Fruit fly (Drosophila melanogaster) whole organism, embryonic: ENCODE measurements around the gene CG15213.

Experiments used
- ATbp ChIP-seq: fragments of 200-800 bp; sonication (Bioruptor generic); optimal IDR thresholded peaks from 2 replicates; lab custom pipeline; 2017; ENCODE audit warnings: missing biosample characterization, mild to moderate bottlenecking, missing genetic modification characterization, missing genetic modification reagents
- Adf1 ChIP-seq: fragments of 200-800 bp; sonication (Bioruptor generic); IDR thresholded peaks from 2 replicates; pipeline ENCODE4 v1.3.6; 2022; ENCODE audit warnings: missing biosample characterization, missing genetic modification characterization
- CG10543 ChIP-seq: fragments of 200-800 bp; sonication (Bioruptor generic); optimal IDR thresholded peaks from 3 replicates; lab custom pipeline; 2017; ENCODE audit warnings: missing biosample characterization, mild to moderate bottlenecking, missing genetic modification characterization, moderate library complexity
- CG11247 ChIP-seq: fragments of 200-800 bp; sonication (Bioruptor generic); IDR thresholded peaks from 2 replicates; pipeline ENCODE4 v1.3.6; 2022; ENCODE audit warnings: missing biosample characterization, missing genetic modification characterization
- CG14014 ChIP-seq: fragments of 200-800 bp; sonication (Bioruptor generic); IDR thresholded peaks from 2 replicates; pipeline ENCODE4 v1.3.6; 2022; ENCODE audit warnings: missing biosample characterization, missing genetic modification characterization
- CG16813 ChIP-seq: fragments of 200-800 bp; sonication (Bioruptor generic); IDR thresholded peaks from 3 replicates; pipeline ENCODE4 v1.3.6; 2022; ENCODE audit warnings: missing biosample characterization, missing genetic modification characterization; ENCODE audit not compliant: partially characterized antibody
- CG2120 ChIP-seq: fragments of 200-800 bp; sonication (Bioruptor generic); optimal IDR thresholded peaks from 3 replicates; lab custom pipeline; 2016; ENCODE audit warnings: missing biosample characterization, missing genetic modification characterization
- CG2202 ChIP-seq: fragments of 200-800 bp; sonication (Bioruptor generic); optimal IDR thresholded peaks from 2 replicates; lab custom pipeline; 2018; ENCODE audit warnings: missing biosample characterization, mild to moderate bottlenecking, missing genetic modification characterization
- CG2678 ChIP-seq: fragments of 200-800 bp; sonication (Bioruptor generic); optimal IDR thresholded peaks from 3 replicates; lab custom pipeline; 2019; ENCODE audit warnings: missing biosample characterization, mild to moderate bottlenecking, missing genetic modification characterization, moderate library complexity
- CG31224 ChIP-seq: fragments of 200-800 bp; sonication (Bioruptor generic); IDR thresholded peaks from 2 replicates; pipeline ENCODE4 v1.3.6; 2022; ENCODE audit warnings: missing biosample characterization, missing genetic modification characterization
- CG4404 ChIP-seq: fragments of 200-800 bp; sonication (Bioruptor generic); IDR thresholded peaks from 2 replicates; pipeline ENCODE4 v1.3.6; 2022; ENCODE audit warnings: missing biosample characterization, missing genetic modification characterization
- CG6254 ChIP-seq: fragments of 200-800 bp; sonication (Bioruptor generic); optimal IDR thresholded peaks from 3 replicates; lab custom pipeline; 2017; ENCODE audit warnings: mild to moderate bottlenecking, missing biosample characterization, missing genetic modification reagents, missing genetic modification characterization
- CG6683 ChIP-seq: fragments of 200-800 bp; sonication (Bioruptor generic); optimal IDR thresholded peaks from 2 replicates; lab custom pipeline; 2017; ENCODE audit warnings: missing biosample characterization, mild to moderate bottlenecking, missing genetic modification characterization, missing genetic modification reagents
- CG6689 ChIP-seq: fragments of 200-800 bp; sonication (Bioruptor generic); IDR thresholded peaks from 2 replicates; pipeline ENCODE4 v1.3.6; 2022; ENCODE audit warnings: missing biosample characterization, missing genetic modification characterization
- CG6765 ChIP-seq: fragments of 200-800 bp; sonication (Bioruptor generic); optimal IDR thresholded peaks from 3 replicates; lab custom pipeline; 2017; ENCODE audit warnings: missing biosample characterization, mild to moderate bottlenecking, missing genetic modification characterization
- CG6791 ChIP-seq: fragments of 200-800 bp; sonication (Bioruptor generic); IDR thresholded peaks from 3 replicates; pipeline ENCODE4 v1.3.6; 2022; ENCODE audit warnings: missing biosample characterization, missing genetic modification characterization; ENCODE audit not compliant: partially characterized antibody
- CG7271 ChIP-seq: fragments of 200-800 bp; sonication (Bioruptor generic); optimal IDR thresholded peaks from 2 replicates; lab custom pipeline; 2018; ENCODE audit warnings: missing biosample characterization, mild to moderate bottlenecking, missing genetic modification characterization, moderate library complexity
- CG7556 ChIP-seq: fragments of 200-800 bp; sonication (Bioruptor generic); optimal IDR thresholded peaks from 2 replicates; lab custom pipeline; 2017; ENCODE audit warnings: missing biosample characterization, mild to moderate bottlenecking, missing genetic modification characterization
- CG7786 ChIP-seq: fragments of 200-800 bp; sonication (Bioruptor generic); optimal IDR thresholded peaks from 2 replicates; lab custom pipeline; 2016; ENCODE audit warnings: missing biosample characterization, missing genetic modification characterization
- Camta ChIP-seq: fragments of 200-800 bp; sonication (Bioruptor generic); optimal IDR thresholded peaks from 2 replicates; lab custom pipeline; 2016; ENCODE audit warnings: missing biosample characterization, missing genetic modification characterization
- ERR ChIP-seq: fragments of 200-800 bp; sonication (Bioruptor generic); optimal IDR thresholded peaks from 2 replicates; lab custom pipeline; 2016; ENCODE audit warnings: missing biosample characterization, missing genetic modification characterization
- Hey ChIP-seq: fragments of 200-800 bp; sonication (Bioruptor generic); optimal IDR thresholded peaks from 3 replicates; lab custom pipeline; 2018; ENCODE audit warnings: missing biosample characterization, mild to moderate bottlenecking, missing genetic modification characterization
- HmgD ChIP-seq: fragments of 200-800 bp; sonication (Bioruptor generic); optimal IDR thresholded peaks from 3 replicates; lab custom pipeline; 2016; ENCODE audit warnings: missing biosample characterization, missing genetic modification characterization
- Hmr ChIP-seq: fragments of 200-800 bp; sonication (Bioruptor generic); optimal IDR thresholded peaks from 3 replicates; lab custom pipeline; 2017; ENCODE audit warnings: mild to moderate bottlenecking, missing biosample characterization, missing genetic modification reagents, missing genetic modification characterization
- Max ChIP-seq: fragments of 200-800 bp; sonication (Bioruptor generic); optimal IDR thresholded peaks from 2 replicates; lab custom pipeline; 2016; ENCODE audit warnings: missing biosample characterization, mild to moderate bottlenecking, missing genetic modification characterization
- Nf-YC ChIP-seq: fragments of 200-800 bp; optimal IDR thresholded peaks from 3 replicates; lab custom pipeline; 2019; ENCODE audit warnings: missing biosample characterization, mild to moderate bottlenecking, missing genetic modification characterization, moderate library complexity
- Rx ChIP-seq: fragments of 200-800 bp; sonication (Bioruptor generic); IDR thresholded peaks from 2 replicates; pipeline ENCODE4 v1.3.6; 2022; ENCODE audit warnings: missing biosample characterization, missing genetic modification characterization
- Sry-δ ChIP-seq: fragments of 200-800 bp; sonication (Bioruptor generic); optimal IDR thresholded peaks from 2 replicates; lab custom pipeline; 2016; ENCODE audit warnings: missing biosample characterization, missing genetic modification characterization
- Tbp ChIP-seq: fragments of >200 bp; optimal IDR thresholded peaks from 2 replicates; lab custom pipeline; 2018; ENCODE audit warnings: missing biosample characterization, missing genetic modification characterization
- YL-1 ChIP-seq: fragments of 200-800 bp; sonication (Bioruptor generic); optimal IDR thresholded peaks from 3 replicates; lab custom pipeline; 2017; ENCODE audit warnings: missing biosample characterization, mild to moderate bottlenecking, missing genetic modification characterization
- cas ChIP-seq: fragments of 200-800 bp; sonication (Bioruptor generic); IDR thresholded peaks from 2 replicates; pipeline ENCODE4 v1.3.6; 2022; ENCODE audit warnings: missing biosample characterization, missing genetic modification characterization
- caup ChIP-seq: fragments of 200-800 bp; sonication (Bioruptor generic); optimal IDR thresholded peaks from 3 replicates; lab custom pipeline; 2017; ENCODE audit warnings: missing biosample characterization, mild to moderate bottlenecking, missing genetic modification characterization, moderate library complexity; ENCODE audit not compliant: severe bottlenecking
- cg ChIP-seq: fragments of 200-800 bp; sonication (Bioruptor generic); optimal IDR thresholded peaks from 3 replicates; lab custom pipeline; 2019; ENCODE audit warnings: missing biosample characterization, mild to moderate bottlenecking, missing genetic modification characterization, moderate library complexity
- ci ChIP-seq: fragments of 200-800 bp; sonication (Bioruptor generic); IDR thresholded peaks from 3 replicates; pipeline ENCODE4 v1.3.6; 2022; ENCODE audit warnings: missing biosample characterization, missing genetic modification characterization
- crp ChIP-seq, 2 experiments: fragments of 200-800 bp; sonication (Bioruptor generic); optimal IDR thresholded peaks; 2 replicates in 1 of 2; 3 replicates in 1 of 2; lab custom pipeline; 2017; ENCODE audit warnings: missing biosample characterization in 2 of 2, missing genetic modification characterization in 2 of 2, mild to moderate bottlenecking in 1 of 2, moderate library complexity in 1 of 2
- en ChIP-seq: fragments of 200-800 bp; sonication (Bioruptor generic); optimal IDR thresholded peaks from 2 replicates; lab custom pipeline; 2016; ENCODE audit warnings: missing biosample characterization, missing genetic modification characterization
- gcm2 ChIP-seq: fragments of 200-800 bp; sonication (Bioruptor generic); optimal IDR thresholded peaks from 2 replicates; lab custom pipeline; 2016; ENCODE audit warnings: missing biosample characterization, missing genetic modification characterization
- grn ChIP-seq: fragments of 200-800 bp; sonication (Bioruptor generic); optimal IDR thresholded peaks from 3 replicates; lab custom pipeline; 2017; ENCODE audit warnings: missing biosample characterization, missing genetic modification characterization
- gro ChIP-seq: fragments of 200-800 bp; sonication (Bioruptor generic); optimal IDR thresholded peaks from 2 replicates; lab custom pipeline; 2016; ENCODE audit warnings: missing biosample characterization, missing genetic modification characterization
- h ChIP-seq: fragments of >200 bp; optimal IDR thresholded peaks from 2 replicates; lab custom pipeline; 2017
- p53 ChIP-seq: fragments of 200-800 bp; sonication (Bioruptor generic); optimal IDR thresholded peaks from 2 replicates; lab custom pipeline; 2016; ENCODE audit warnings: missing biosample characterization, missing genetic modification characterization
- pan ChIP-seq, 4 experiments: fragments of >200 bp in 3 of 4; fragments of 200-800 bp in 1 of 4; sonication (Bioruptor generic) in 1 of 4; optimal IDR thresholded peaks in 3 of 4; IDR thresholded peaks in 1 of 4; 2 replicates each; pipeline versions ENCODE4 v1.3.6 to Lab custom; 2017 to 2022; ENCODE audit warnings: missing biosample characterization in 2 of 4, missing genetic modification characterization in 2 of 4, mixed read lengths in 1 of 4
- phol ChIP-seq: fragments of 200-800 bp; sonication (Bioruptor generic); optimal IDR thresholded peaks from 3 replicates; lab custom pipeline; 2018; ENCODE audit warnings: missing biosample characterization, mild to moderate bottlenecking, missing genetic modification characterization, moderate library complexity
- psq ChIP-seq: fragments of 200-800 bp; sonication (Bioruptor generic); optimal IDR thresholded peaks from 2 replicates; lab custom pipeline; 2017; ENCODE audit warnings: missing biosample characterization, missing genetic modification characterization
- row ChIP-seq: fragments of 200-800 bp; sonication (Bioruptor generic); IDR thresholded peaks from 3 replicates; pipeline ENCODE4 v1.3.6; 2022; ENCODE audit warnings: missing biosample characterization, missing genetic modification characterization
- stc ChIP-seq: fragments of 200-800 bp; sonication (Bioruptor generic); IDR thresholded peaks from 2 replicates; pipeline ENCODE4 v1.3.6; 2022; ENCODE audit warnings: missing biosample characterization, missing genetic modification characterization
- tna ChIP-seq: fragments of 200-800 bp; sonication (Bioruptor generic); IDR thresholded peaks from 2 replicates; pipeline ENCODE4 v1.3.6; 2022; ENCODE audit warnings: missing biosample characterization, missing genetic modification characterization; ENCODE audit not compliant: partially characterized antibody
- trem ChIP-seq: fragments of 200-800 bp; optimal IDR thresholded peaks from 3 replicates; lab custom pipeline; 2019; ENCODE audit warnings: missing biosample characterization, mild to moderate bottlenecking, missing genetic modification characterization, moderate library complexity
- tup ChIP-seq: fragments of 200-800 bp; sonication (Bioruptor generic); optimal IDR thresholded peaks from 2 replicates; lab custom pipeline; 2016; ENCODE audit warnings: missing biosample characterization, mild to moderate bottlenecking, missing genetic modification characterization, moderate library complexity
- twi ChIP-seq: fragments of 200-800 bp; optimal IDR thresholded peaks from 2 replicates; lab custom pipeline; 2019; ENCODE audit warnings: missing biosample characterization, mild to moderate bottlenecking, missing genetic modification characterization, moderate library complexity
- tx ChIP-seq: fragments of 200-800 bp; sonication (Bioruptor generic); optimal IDR thresholded peaks from 2 replicates; lab custom pipeline; 2016; ENCODE audit warnings: missing biosample characterization, missing genetic modification characterization

CG15213 gene

dm6 chr3L:5139312-5139711 is 6.3 kb upstream of the CG15213 start, which contains the start of the genes Tcs5 and CHMP2B (continued):
- TF ChIP-seq CG11247 (GFP tag; lab: Robert Waterston, UW) (peak; percentile 100), en (peak; percentile 99), Max (peak; percentile 100), Tbp (GFP tag; lab: Kevin White, UChicago) (no peak), twi (peak; percentile 99), Hey (tag; lab: Kevin White, UChicago) (peak; percentile 97), cas (peak; percentile 100), h (lab: Kevin White, UChicago) (no peak), Camta (GFP tag; lab: Kevin White, UChicago) (peak; percentile 100), grn (GFP tag; lab: Kevin White, UChicago) (peak; percentile 95), CG10543 (GFP tag; lab: Kevin White, UChicago) (peak; percentile 99), psq (peak; percentile 98), CG7786 (peak; percentile 99), CG14014 (GFP tag; lab: Robert Waterston, UW) (peak; percentile 100), p53 (peak; percentile 98), HmgD (peak; percentile 99), CG16813 (GFP tag; lab: Robert Waterston, UW) (peak; percentile 38; the same call in 1 of the 3 replicates), Sry-δ (GFP tag; lab: Kevin White, UChicago) (peak; percentile 85), tup (peak; percentile 100), Nf-YC (tag; lab: Kevin White, UChicago) (peak; percentile 86), CG2202 (tag; lab: Kevin White, UChicago) (peak; percentile 100), CG6254 (peak; percentile 97), CG2678 (tag; lab: Kevin White, UChicago) (peak; percentile 100), ERR (GFP tag; lab: Kevin White, UChicago) (peak; percentile 99), cg (no peak), tna (GFP tag; lab: Robert Waterston, UW) (no peak), tx (GFP tag; lab: Kevin White, UChicago) (peak; percentile 99), CG4404 (GFP tag; lab: Robert Waterston, UW) (peak; percentile 100)

dm6 chr3L:5136123-5136522 is 3.1 kb upstream of the CG15213 start, which contains the start of the genes CG10674 and CG4611:
CG10674 (minus strand) TSS chr3L:5136292.
CG4611 (plus strand) TSS chr3L:5136376.
- TF ChIP-seq CG6689 (GFP tag; lab: Robert Waterston, UW) = no peak
- TF ChIP-seq CG6683 (GFP tag; lab: Kevin White, UChicago) = no peak
- no peak for TF ChIP-seq cg
- TF ChIP-seq ATbp (GFP tag; lab: Kevin White, UChicago) = no peak
- TF ChIP-seq tx (GFP tag; lab: Kevin White, UChicago) = no peak
- TF ChIP-seq CG2120 (GFP tag; lab: Kevin White, UChicago) = peak; percentile 28
- TF ChIP-seq gcm2 (GFP tag; lab: Kevin White, UChicago) = no peak
- peak; percentile 57 to 94 for TF ChIP-seq crp (GFP tag; optimal IDR thresholded peaks at IDR 0.05; lab: Kevin White, UChicago)
- TF ChIP-seq YL-1 (GFP tag; lab: Kevin White, UChicago) = peak; percentile 87
- TF ChIP-seq CG6791 (GFP tag; lab: Robert Waterston, UW) = 0 out of 3 replicates have a peak, but pooled peaks have one; percentile 18
- TF ChIP-seq gro (GFP tag; lab: Kevin White, UChicago) = no peak
- TF ChIP-seq CG7556 = no peak
- TF ChIP-seq row = peak; percentile 48
- TF ChIP-seq CG31224 (GFP tag; lab: Robert Waterston, UW) = no peak
- no peak for TF ChIP-seq caup (GFP tag; lab: Kevin White, UChicago)
- TF ChIP-seq CG7271 (tag; lab: Kevin White, UChicago) = no peak
- peak; percentile 27 for TF ChIP-seq phol (tag; lab: Kevin White, UChicago)
- TF ChIP-seq trem (tag; lab: Kevin White, UChicago) = peak; percentile 20
- TF ChIP-seq Hmr (GFP tag; lab: Kevin White, UChicago) = no peak
- TF ChIP-seq Adf1 (GFP tag; lab: Robert Waterston, UW) = no peak
- TF ChIP-seq pan (optimal IDR thresholded peaks at IDR 0.05; lab: Kevin White, UChicago) = no peak
- peak in 1 of 2 experiments; percentile 10 for TF ChIP-seq pan (GFP tag; optimal IDR thresholded peaks at IDR 0.05 in 1 of 2, IDR thresholded peaks at IDR 0.05 in 1 of 2)
- TF ChIP-seq ci (GFP tag; lab: Robert Waterston, UW) = no peak
- no peak for TF ChIP-seq CG6765 (GFP tag; lab: Kevin White, UChicago)
- TF ChIP-seq Rx (GFP tag; lab: Robert Waterston, UW) = no peak
- TF ChIP-seq stc (GFP tag; lab: Robert Waterston, UW) = no peak
